Worm (Caenorhabditis elegans) whole organism, young adult: ENCODE results near the gene vars-1.
A peak's percentile ranks its signal among the peaks of the same experiment; 100 is the strongest.

ENCODE experiments used
- B0261.1 ChIP-seq: sonication (generic microtip); optimal IDR thresholded peaks from 2 replicates; lab custom pipeline; 2016; ENCODE audit warnings: mild to moderate bottlenecking, missing genetic modification characterization, moderate library complexity, missing compliant biosample characterization
- B0336.3 ChIP-seq: fragments of 200-800 bp; sonication (Bioruptor generic); IDR thresholded peaks from 2 replicates; pipeline ENCODE4 v1.3.6; 2022; ENCODE audit warnings: missing genetic modification characterization, missing compliant biosample characterization
- D2030.7 ChIP-seq: fragments of 200-800 bp; sonication (Bioruptor generic); IDR thresholded peaks from 2 replicates; pipeline ENCODE4 v1.3.6; 2022; ENCODE audit warnings: missing genetic modification reagents, missing genetic modification characterization, missing compliant biosample characterization
- F23B12.7 ChIP-seq: sonication (generic microtip); optimal IDR thresholded peaks from 2 replicates; lab custom pipeline; 2017; ENCODE audit warnings: missing genetic modification characterization, mild to moderate bottlenecking, missing compliant biosample characterization, antibody characterized with exemption, moderate library complexity; ENCODE audit not compliant: insufficient read depth
- F33H1.4 ChIP-seq: fragments of 200-800 bp; sonication (Bioruptor generic); IDR thresholded peaks from 2 replicates; pipeline ENCODE4 v1.3.6; 2022; ENCODE audit warnings: missing genetic modification reagents, missing genetic modification characterization, missing compliant biosample characterization
- F49E8.2 ChIP-seq: sonication (generic microtip); optimal IDR thresholded peaks from 3 replicates; lab custom pipeline; 2017; ENCODE audit warnings: missing genetic modification characterization, mild to moderate bottlenecking, missing compliant biosample characterization, antibody characterized with exemption, moderate library complexity; ENCODE audit not compliant: insufficient read depth
- F57A8.1 ChIP-seq: fragments of 200-800 bp; sonication (Bioruptor generic); optimal IDR thresholded peaks from 2 replicates; lab custom pipeline; 2018; ENCODE audit warnings: mild to moderate bottlenecking, missing genetic modification characterization, moderate library complexity, missing compliant biosample characterization
- K11D2.4 ChIP-seq: fragments of 200-800 bp; sonication (Bioruptor generic); IDR thresholded peaks from 2 replicates; pipeline ENCODE4 v1.3.6; 2022; ENCODE audit warnings: missing genetic modification reagents, missing genetic modification characterization, missing compliant biosample characterization
- Y53G8AR.9 ChIP-seq: fragments of 200-800 bp; sonication (Bioruptor generic); conservative IDR thresholded peaks from 2 replicates; pipeline ENCODE4 v1.3.6; 2022; ENCODE audit warnings: missing genetic modification reagents, missing genetic modification characterization, missing compliant biosample characterization
- Y56A3A.18 ChIP-seq: fragments of 200-800 bp; sonication (Bioruptor generic); IDR thresholded peaks from 2 replicates; pipeline ENCODE4 v1.3.6; 2022; ENCODE audit warnings: missing genetic modification reagents, missing genetic modification characterization, missing compliant biosample characterization
- Y95B8A.8 ChIP-seq: fragments of 200-800 bp; sonication (Bioruptor generic); IDR thresholded peaks from 2 replicates; pipeline ENCODE4 v1.3.6; 2022; ENCODE audit warnings: missing genetic modification reagents, missing genetic modification characterization, missing compliant biosample characterization
- ZK185.1 ChIP-seq: sonication (generic microtip); optimal IDR thresholded peaks from 2 replicates; lab custom pipeline; 2016; ENCODE audit warnings: mild to moderate bottlenecking, missing genetic modification characterization, missing compliant biosample characterization; ENCODE audit not compliant: poor library complexity, severe bottlenecking
- akir-1 ChIP-seq: fragments of 200-800 bp; sonication (Bioruptor generic); optimal IDR thresholded peaks from 2 replicates; lab custom pipeline; 2018; ENCODE audit warnings: mild to moderate bottlenecking, missing genetic modification characterization, moderate library complexity, missing compliant biosample characterization
- attf-5 ChIP-seq: fragments of 200-800 bp; sonication (Bioruptor generic); optimal IDR thresholded peaks from 2 replicates; lab custom pipeline; 2018; ENCODE audit warnings: mild to moderate bottlenecking, missing genetic modification characterization, missing compliant biosample characterization
- attf-6 ChIP-seq: fragments of 200-800 bp; sonication (Bioruptor generic); IDR thresholded peaks from 2 replicates; pipeline ENCODE4 v1.3.6; 2022; ENCODE audit warnings: missing genetic modification reagents, missing genetic modification characterization, missing compliant biosample characterization
- bed-1 ChIP-seq: fragments of 200-800 bp; sonication (Bioruptor generic); IDR thresholded peaks from 2 replicates; pipeline ENCODE4 v1.3.6; 2022; ENCODE audit warnings: missing genetic modification reagents, missing genetic modification characterization, missing compliant biosample characterization
- ccch-3 ChIP-seq: fragments of 200-800 bp; sonication (Bioruptor generic); optimal IDR thresholded peaks from 2 replicates; lab custom pipeline; 2018; ENCODE audit warnings: mild to moderate bottlenecking, missing genetic modification characterization, missing compliant biosample characterization
- cebp-1 ChIP-seq, 2 experiments: fragments of 200-800 bp in 1 of 2; sonication (Bioruptor generic) in 1 of 2; sonication (generic microtip) in 1 of 2; IDR thresholded peaks in 1 of 2; optimal IDR thresholded peaks in 1 of 2; 2 replicates each; pipeline versions ENCODE4 v1.3.6 to Lab custom; 2017 to 2022; ENCODE audit warnings: missing compliant biosample characterization in 2 of 2, missing genetic modification characterization in 2 of 2, mild to moderate bottlenecking in 1 of 2, missing genetic modification reagents in 1 of 2, moderate library complexity in 1 of 2
- dpl-1 ChIP-seq: fragments of 150-350 bp; optimal IDR thresholded peaks from 2 replicates; lab custom pipeline; 2014; ENCODE audit warnings: missing biosample characterization, missing genetic modification reagents, missing genetic modification characterization
- efl-1 ChIP-seq: fragments of 150-350 bp; optimal IDR thresholded peaks from 2 replicates; lab custom pipeline; 2014; ENCODE audit warnings: missing biosample characterization, missing genetic modification reagents, missing genetic modification characterization
- egl-44 ChIP-seq: fragments of 200-800 bp; sonication (Bioruptor generic); IDR thresholded peaks from 2 replicates; pipeline ENCODE4 v1.3.6; 2022; ENCODE audit warnings: missing genetic modification reagents, missing genetic modification characterization, missing compliant biosample characterization
- ekl-4 ChIP-seq: fragments of 200-800 bp; sonication (Bioruptor generic); IDR thresholded peaks from 2 replicates; pipeline ENCODE4 v1.3.6; 2022; ENCODE audit warnings: missing genetic modification reagents, missing genetic modification characterization, missing compliant biosample characterization
- hsf-1 ChIP-seq: fragments of 200-800 bp; sonication (Bioruptor generic); IDR thresholded peaks from 2 replicates; pipeline ENCODE4 v1.3.6; 2022; ENCODE audit warnings: missing genetic modification reagents, missing genetic modification characterization, missing compliant biosample characterization
- lin-35 ChIP-seq, 3 experiments: fragments of 150-350 bp in 2 of 3; sonication (generic microtip) in 1 of 3; optimal IDR thresholded peaks; 2 replicates each; lab custom pipeline; 2014 to 2018; ENCODE audit warnings: missing biosample characterization in 3 of 3, missing genetic modification characterization in 3 of 3, missing genetic modification reagents in 3 of 3
- lin-54 ChIP-seq: fragments of 200-800 bp; sonication (Bioruptor generic); optimal IDR thresholded peaks from 2 replicates; lab custom pipeline; 2018; ENCODE audit warnings: mild to moderate bottlenecking, missing genetic modification characterization, missing compliant biosample characterization
- lir-1 ChIP-seq: fragments of 200-800 bp; sonication (Bioruptor generic); conservative IDR thresholded peaks from 2 replicates; pipeline ENCODE4 v1.3.6; 2022; ENCODE audit warnings: missing genetic modification reagents, missing genetic modification characterization, missing compliant biosample characterization
- lsl-1 ChIP-seq: fragments of 200-800 bp; sonication (Bioruptor generic); optimal IDR thresholded peaks from 2 replicates; lab custom pipeline; 2018; ENCODE audit warnings: mild to moderate bottlenecking, missing genetic modification characterization, moderate library complexity, missing compliant biosample characterization
- madf-3 ChIP-seq: fragments of 200-800 bp; sonication (Bioruptor generic); IDR thresholded peaks from 2 replicates; pipeline ENCODE4 v1.3.6; 2022; ENCODE audit warnings: missing genetic modification reagents, missing genetic modification characterization, missing compliant biosample characterization
- madf-6 ChIP-seq: fragments of 200-800 bp; sonication (Bioruptor generic); IDR thresholded peaks from 2 replicates; pipeline ENCODE4 v1.3.6; 2022; ENCODE audit warnings: missing genetic modification reagents, missing genetic modification characterization, missing compliant biosample characterization
- mcd-1 ChIP-seq: fragments of 200-800 bp; sonication (Bioruptor generic); IDR thresholded peaks from 2 replicates; pipeline ENCODE4 v1.3.6; 2022; ENCODE audit warnings: missing genetic modification reagents, missing genetic modification characterization, missing compliant biosample characterization
- nfyb-1 ChIP-seq: fragments of 200-800 bp; sonication (Bioruptor generic); IDR thresholded peaks from 2 replicates; pipeline ENCODE4 v1.3.6; 2022; ENCODE audit warnings: missing genetic modification reagents, missing genetic modification characterization, missing compliant biosample characterization
- nhr-80 ChIP-seq: sonication (generic microtip); optimal IDR thresholded peaks from 2 replicates; lab custom pipeline; 2016; ENCODE audit warnings: missing genetic modification characterization, missing compliant biosample characterization
- snpc-1.1 ChIP-seq: sonication (generic microtip); optimal IDR thresholded peaks from 2 replicates; lab custom pipeline; 2017; ENCODE audit warnings: missing genetic modification characterization, mild to moderate bottlenecking, missing compliant biosample characterization, antibody characterized with exemption, moderate library complexity, missing genotype, missing genetic modification reagents; ENCODE audit not compliant: insufficient read depth
- snpc-4 ChIP-seq, 5 experiments: fragments of 150-350 bp in 1 of 5; sonication (generic microtip) in 4 of 5; optimal IDR thresholded peaks; 2 replicates each; lab custom pipeline; 2014 to 2018; ENCODE audit warnings: missing genetic modification characterization in 5 of 5, missing biosample characterization in 3 of 5, antibody characterized with exemption in 2 of 5, mild to moderate bottlenecking in 2 of 5, missing compliant biosample characterization in 2 of 5, missing genotype in 2 of 5, moderate library complexity in 2 of 5, missing genetic modification reagents in 1 of 5
- tbp1 ChIP-seq: fragments of 200-800 bp; sonication (Bioruptor generic); optimal IDR thresholded peaks from 2 replicates; lab custom pipeline; 2018; ENCODE audit warnings: mild to moderate bottlenecking, missing genetic modification characterization, missing compliant biosample characterization
- tlf-1 ChIP-seq: fragments of 200-800 bp; sonication (Bioruptor generic); optimal IDR thresholded peaks from 2 replicates; lab custom pipeline; 2018; ENCODE audit warnings: mild to moderate bottlenecking, missing genetic modification characterization, missing compliant biosample characterization
- xnd-1 ChIP-seq: sonication (generic microtip); optimal IDR thresholded peaks from 2 replicates; lab custom pipeline; 2016; ENCODE audit warnings: missing genotype, missing genetic modification reagents, missing genetic modification characterization, missing compliant biosample characterization
- ztf-18 ChIP-seq: sonication (generic microtip); optimal IDR thresholded peaks from 2 replicates; lab custom pipeline; 2016; ENCODE audit warnings: missing genotype, mild to moderate bottlenecking, missing genetic modification characterization, missing compliant biosample characterization
- ztf-3 ChIP-seq: fragments of 200-800 bp; sonication (Bioruptor generic); optimal IDR thresholded peaks from 2 replicates; lab custom pipeline; 2018; ENCODE audit warnings: mild to moderate bottlenecking, missing genetic modification characterization, missing compliant biosample characterization

The vars-1 gene

DNA sequence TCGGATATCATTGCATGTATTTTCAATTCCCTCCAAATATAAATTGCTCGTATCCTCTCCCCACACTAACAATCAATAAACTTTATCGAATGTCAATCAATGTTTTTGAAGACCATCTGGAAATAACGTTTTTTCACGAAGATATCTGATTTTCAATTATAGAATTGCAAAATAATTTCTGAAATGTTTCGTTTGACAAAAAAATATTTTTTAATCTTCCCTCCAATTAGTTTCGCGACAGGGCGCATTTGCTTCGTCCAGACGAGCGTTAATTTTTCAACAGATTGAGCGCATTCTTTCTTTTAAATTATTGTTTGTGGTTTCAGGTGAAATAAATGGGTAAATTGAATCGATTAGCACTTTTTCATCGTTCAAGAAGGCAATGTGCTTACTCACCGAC, at the start of gene vars-1:
TSS of gene vars-1 (plus strand) at position 291 of the 400 bp plus-strand sequence.
- TF ChIP-seq tlf-1 (peak; percentile 51), F49E8.2 (tag; lab: Kevin White, UChicago) (peak; percentile 77), tbp1 (GFP tag; lab: Kevin White, UChicago) (peak; percentile 6), egl-44 (no peak), lsl-1 (peak; percentile 53), mcd-1 (GFP tag; lab: Robert Waterston, UW) (peak; percentile 90), Y56A3A.18 (0 out of 2 replicates have a peak, but pooled peaks have one; percentile 26), cebp-1 (GFP tag; IDR thresholded peaks at IDR 0.05; lab: Robert Waterston, UW) (no peak), cebp-1 (tag; optimal IDR thresholded peaks at IDR 0.05; lab: Kevin White, UChicago) (peak; percentile 42), lir-1 (GFP tag; lab: Robert Waterston, UW) (no peak), attf-6 (GFP tag; lab: Robert Waterston, UW) (peak; percentile 56; the same call in 1 of the 2 replicates), ZK185.1 (tag; lab: Kevin White, UChicago) (no peak), D2030.7 (GFP tag; lab: Robert Waterston, UW) (0 out of 2 replicates have a peak, but pooled peaks have one; percentile 28), dpl-1 (GFP tag; lab: Kevin White, UChicago) (peak; percentile 42), madf-3 (0 out of 2 replicates have a peak, but pooled peaks have one; percentile 3), madf-6 (peak; percentile 58), snpc-4 (GFP tag; optimal IDR thresholded peaks at IDR 0.05; lab: Kevin White, UChicago) (no peak), snpc-4 (tag; optimal IDR thresholded peaks at IDR 0.05; lab: Kevin White, UChicago) (peak in 2 of 4 experiments; percentile 11 to 50), ekl-4 (GFP tag; lab: Robert Waterston, UW) (0 out of 2 replicates have a peak, but pooled peaks have one; percentile 47), ztf-3 (GFP tag; lab: Kevin White, UChicago) (no peak), Y95B8A.8 (GFP tag; lab: Robert Waterston, UW) (0 out of 2 replicates have a peak, but pooled peaks have one; percentile 16), bed-1 (no peak), F33H1.4 (peak; percentile 35; the same call in 1 of the 2 replicates), hsf-1 (GFP tag; lab: Robert Waterston, UW) (peak; percentile 82), lin-54 (peak; percentile 88), akir-1 (no peak), snpc-1.1 (tag; lab: Kevin White, UChicago) (peak; percentile 43), F23B12.7 (tag; lab: Kevin White, UChicago) (peak; percentile 78), F57A8.1 (GFP tag; lab: Kevin White, UChicago) (no peak), K11D2.4 (GFP tag; lab: Robert Waterston, UW) (no peak), Y53G8AR.9 (GFP tag; lab: Robert Waterston, UW) (no peak; the same call in 1 of the 2 replicates), B0336.3 (GFP tag; lab: Robert Waterston, UW) (peak; percentile 55), xnd-1 (tag; lab: Kevin White, UChicago) (peak; percentile 46), efl-1 (GFP tag; lab: Kevin White, UChicago) (peak; percentile 69), lin-35 (GFP tag; optimal IDR thresholded peaks at IDR 0.05; lab: Kevin White, UChicago) (peak in 2 of 3 experiments; percentile 18 to 77)

DNA sequence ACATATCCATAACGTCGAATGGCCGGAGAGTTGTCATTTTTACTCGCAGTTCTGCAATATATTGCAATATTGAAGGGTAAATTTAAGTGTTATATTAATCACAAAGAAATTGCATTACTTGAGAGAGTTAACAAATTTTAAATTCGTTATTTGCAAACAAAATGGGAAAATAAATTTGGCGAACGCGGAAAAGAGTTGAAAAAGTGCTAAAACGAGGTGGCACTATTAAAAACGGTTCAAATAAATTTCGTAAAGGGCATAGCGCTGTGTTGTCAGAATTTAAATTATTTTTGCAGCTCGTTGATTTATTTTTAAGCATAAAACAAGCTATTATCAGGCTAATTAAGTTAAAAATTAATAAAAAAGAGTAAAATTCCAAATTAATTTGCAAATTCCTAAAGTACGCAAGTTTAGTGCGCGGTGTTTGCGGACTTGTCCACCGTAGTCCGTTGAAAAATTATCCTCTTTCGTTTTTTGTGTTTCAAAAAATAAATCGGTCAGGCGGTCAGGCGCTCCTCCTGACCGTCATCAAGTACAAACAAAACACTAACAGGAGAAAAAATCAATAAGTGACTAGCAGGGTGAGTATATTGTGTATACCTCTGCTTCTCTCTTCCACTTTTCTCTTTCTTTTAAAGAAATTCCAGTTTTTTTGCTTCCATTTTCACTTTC, 47.7 kb upstream of the vars-1 start, which contains the start of the genes natb-1 and abhd-12:
TSS of gene natb-1 (minus strand) at position 51 of the 672 bp plus-strand sequence.
TSS of gene abhd-12 (plus strand) at position 499 of the 672 bp plus-strand sequence.
- TF ChIP-seq lsl-1 (peak; percentile 57), B0261.1 (tag; lab: Kevin White, UChicago) (no peak), F23B12.7 (tag; lab: Kevin White, UChicago) (peak; percentile 10), snpc-4 (GFP tag; optimal IDR thresholded peaks at IDR 0.05; lab: Kevin White, UChicago) (no peak), snpc-4 (tag; optimal IDR thresholded peaks at IDR 0.05; lab: Kevin White, UChicago) (peak in 2 of 4 experiments; percentile 18 to 19), ztf-18 (tag; lab: Kevin White, UChicago) (peak; percentile 3), lin-54 (peak; percentile 1), nfyb-1 (GFP tag; lab: Robert Waterston, UW) (no peak), F49E8.2 (tag; lab: Kevin White, UChicago) (no peak), cebp-1 (GFP tag; IDR thresholded peaks at IDR 0.05; lab: Robert Waterston, UW) (no peak), cebp-1 (tag; optimal IDR thresholded peaks at IDR 0.05; lab: Kevin White, UChicago) (peak; percentile 46), nhr-80 (tag; lab: Kevin White, UChicago) (peak; percentile 22), ccch-3 (GFP tag; lab: Kevin White, UChicago) (no peak), attf-5 (GFP tag; lab: Kevin White, UChicago) (peak; percentile 91)
